Fruit fly (Drosophila melanogaster) whole organism, embryonic: ENCODE measurements around the gene CG12448.
A peak's percentile ranks its signal among the peaks of the same experiment; 100 is the strongest.

ENCODE experiments used
- CG10147 ChIP-seq: fragments of 200-800 bp; sonication (Bioruptor generic); optimal IDR thresholded peaks from 2 replicates; lab custom pipeline; 2019; ENCODE audit warnings: missing biosample characterization, mild to moderate bottlenecking, missing genetic modification characterization, moderate library complexity
- CG10654 ChIP-seq: fragments of 200-800 bp; sonication (Bioruptor generic); optimal IDR thresholded peaks from 2 replicates; lab custom pipeline; 2016; ENCODE audit warnings: missing biosample characterization, missing genetic modification characterization
- CG11696 ChIP-seq: fragments of 200-800 bp; sonication (Bioruptor generic); IDR thresholded peaks from 2 replicates; pipeline ENCODE4 v1.3.6; 2022; ENCODE audit warnings: missing biosample characterization, missing genetic modification characterization
- CG12659 ChIP-seq: fragments of 200-800 bp; sonication (Bioruptor generic); optimal IDR thresholded peaks from 3 replicates; lab custom pipeline; 2017; ENCODE audit warnings: mild to moderate bottlenecking, missing biosample characterization, missing genetic modification reagents, missing genetic modification characterization
- CG13296 ChIP-seq: fragments of 200-800 bp; sonication (Bioruptor generic); optimal IDR thresholded peaks from 3 replicates; lab custom pipeline; 2018; ENCODE audit warnings: missing biosample characterization, mild to moderate bottlenecking, missing genetic modification characterization
- CG13894 ChIP-seq: fragments of 200-800 bp; sonication (Bioruptor generic); optimal IDR thresholded peaks from 3 replicates; lab custom pipeline; 2018; ENCODE audit warnings: missing biosample characterization, mild to moderate bottlenecking, missing genetic modification characterization, moderate library complexity
- CG14441 ChIP-seq: fragments of 200-800 bp; sonication (Bioruptor generic); IDR thresholded peaks from 2 replicates; pipeline ENCODE4 v1.3.6; 2022; ENCODE audit warnings: missing biosample characterization, missing genetic modification characterization
- CG15514 ChIP-seq: fragments of 200-800 bp; sonication (Bioruptor generic); optimal IDR thresholded peaks from 3 replicates; lab custom pipeline; 2017; ENCODE audit warnings: missing biosample characterization, missing genetic modification characterization, mild to moderate bottlenecking, moderate library complexity, missing genetic modification reagents
- CG2116 ChIP-seq: fragments of 200-800 bp; sonication (Bioruptor generic); optimal IDR thresholded peaks from 3 replicates; lab custom pipeline; 2018; ENCODE audit warnings: missing biosample characterization, mild to moderate bottlenecking, missing genetic modification characterization
- CG31388 ChIP-seq: fragments of 200-800 bp; sonication (Bioruptor generic); optimal IDR thresholded peaks from 2 replicates; lab custom pipeline; 2016; ENCODE audit warnings: missing biosample characterization, missing genetic modification characterization
- CG32767 ChIP-seq: fragments of 200-800 bp; sonication (Bioruptor generic); IDR thresholded peaks from 2 replicates; pipeline ENCODE4 v1.3.6; 2022; ENCODE audit warnings: missing biosample characterization, missing genetic modification characterization
- CG3847 ChIP-seq: fragments of 200-800 bp; sonication (Bioruptor generic); IDR thresholded peaks from 2 replicates; pipeline ENCODE4 v1.3.6; 2022; ENCODE audit warnings: missing biosample characterization, missing genetic modification characterization
- CG4404 ChIP-seq: fragments of 200-800 bp; sonication (Bioruptor generic); IDR thresholded peaks from 2 replicates; pipeline ENCODE4 v1.3.6; 2022; ENCODE audit warnings: missing biosample characterization, missing genetic modification characterization
- CG5245 ChIP-seq: fragments of 200-800 bp; sonication (Bioruptor generic); optimal IDR thresholded peaks from 3 replicates; lab custom pipeline; 2016; ENCODE audit warnings: missing biosample characterization, missing genetic modification characterization
- CG6654 ChIP-seq: fragments of 200-800 bp; sonication (Bioruptor generic); optimal IDR thresholded peaks from 2 replicates; lab custom pipeline; 2017; ENCODE audit warnings: missing biosample characterization, mild to moderate bottlenecking, missing genetic modification characterization
- CG6689 ChIP-seq: fragments of 200-800 bp; sonication (Bioruptor generic); IDR thresholded peaks from 2 replicates; pipeline ENCODE4 v1.3.6; 2022; ENCODE audit warnings: missing biosample characterization, missing genetic modification characterization
- CG6854 ChIP-seq: fragments of 200-800 bp; sonication (Bioruptor generic); optimal IDR thresholded peaks from 3 replicates; lab custom pipeline; 2017; ENCODE audit warnings: missing biosample characterization, mild to moderate bottlenecking, missing genetic modification characterization
- CG7745 ChIP-seq: fragments of 200-800 bp; sonication (Bioruptor generic); optimal IDR thresholded peaks from 2 replicates; lab custom pipeline; 2018; ENCODE audit warnings: missing biosample characterization, mild to moderate bottlenecking, missing genetic modification characterization, moderate library complexity
- CG8089 ChIP-seq: fragments of 200-800 bp; sonication (Bioruptor generic); optimal IDR thresholded peaks from 3 replicates; lab custom pipeline; 2016; ENCODE audit warnings: missing biosample characterization, missing genetic modification characterization
- CG8281 ChIP-seq: fragments of 200-800 bp; sonication (Bioruptor generic); optimal IDR thresholded peaks from 2 replicates; lab custom pipeline; 2018; ENCODE audit warnings: missing biosample characterization, mild to moderate bottlenecking, missing genetic modification characterization, moderate library complexity
- CG8924 ChIP-seq: fragments of 200-800 bp; optimal IDR thresholded peaks from 3 replicates; lab custom pipeline; 2019; ENCODE audit warnings: missing biosample characterization, mild to moderate bottlenecking, missing genetic modification characterization, moderate library complexity
- Dip3 ChIP-seq: fragments of 200-800 bp; sonication (Bioruptor generic); optimal IDR thresholded peaks from 3 replicates; lab custom pipeline; 2016; ENCODE audit warnings: missing biosample characterization, missing genetic modification characterization
- Ets65A ChIP-seq: fragments of 200-800 bp; sonication (Bioruptor generic); peaks from one replicate; lab custom pipeline; 2016; ENCODE audit warnings: missing biosample characterization, missing genetic modification characterization
- Gug ChIP-seq: fragments of 200-800 bp; sonication (Bioruptor generic); IDR thresholded peaks from 4 replicates; pipeline ENCODE4 v1.3.6; 2022; ENCODE audit warnings: missing biosample characterization, missing genetic modification characterization
- Hr3 ChIP-seq: fragments of 200-800 bp; sonication (Bioruptor generic); optimal IDR thresholded peaks from 3 replicates; lab custom pipeline; 2016; ENCODE audit warnings: missing biosample characterization, missing genetic modification characterization
- Meics ChIP-seq: fragments of 200-800 bp; sonication (Bioruptor generic); optimal IDR thresholded peaks from 2 replicates; lab custom pipeline; 2017; ENCODE audit warnings: missing biosample characterization, mild to moderate bottlenecking, missing genetic modification characterization
- NfI ChIP-seq: fragments of 200-800 bp; sonication (Bioruptor generic); optimal IDR thresholded peaks from 3 replicates; lab custom pipeline; 2018; ENCODE audit warnings: missing biosample characterization, mild to moderate bottlenecking, missing genetic modification characterization, moderate library complexity
- Sox100B ChIP-seq: fragments of 200-800 bp; sonication (Bioruptor generic); optimal IDR thresholded peaks from 3 replicates; lab custom pipeline; 2018; ENCODE audit warnings: missing biosample characterization, mild to moderate bottlenecking, missing genetic modification characterization
- TFAM ChIP-seq: fragments of 200-800 bp; sonication (Bioruptor generic); optimal IDR thresholded peaks from 2 replicates; lab custom pipeline; 2017; ENCODE audit warnings: missing biosample characterization, missing genetic modification characterization, inconsistent platforms
- ara ChIP-seq: fragments of 200-800 bp; sonication (Bioruptor generic); IDR thresholded peaks from 2 replicates; pipeline ENCODE4 v1.3.6; 2022; ENCODE audit warnings: missing biosample characterization, missing genetic modification characterization
- bowl ChIP-seq: fragments of 200-800 bp; sonication (Bioruptor generic); IDR thresholded peaks from 2 replicates; pipeline ENCODE4 v1.3.6; 2022; ENCODE audit warnings: missing biosample characterization, missing genetic modification characterization
- danr ChIP-seq: fragments of 200-800 bp; sonication (Bioruptor generic); IDR thresholded peaks from 2 replicates; pipeline ENCODE4 v1.3.6; 2022; ENCODE audit warnings: missing biosample characterization, missing genetic modification characterization
- dysf ChIP-seq: fragments of 200-800 bp; sonication (Bioruptor generic); IDR thresholded peaks from 3 replicates; pipeline ENCODE4 v1.3.6; 2022; ENCODE audit warnings: missing biosample characterization, missing genetic modification characterization
- en ChIP-seq: fragments of 200-800 bp; sonication (Bioruptor generic); optimal IDR thresholded peaks from 2 replicates; lab custom pipeline; 2016; ENCODE audit warnings: missing biosample characterization, missing genetic modification characterization
- exex ChIP-seq: fragments of 200-800 bp; sonication (Bioruptor generic); optimal IDR thresholded peaks from 4 replicates; lab custom pipeline; 2018; ENCODE audit warnings: missing biosample characterization, mild to moderate bottlenecking, missing genetic modification characterization, moderate library complexity
- fd64A ChIP-seq: fragments of 200-800 bp; sonication (Bioruptor generic); optimal IDR thresholded peaks from 3 replicates; lab custom pipeline; 2018; ENCODE audit warnings: missing biosample characterization, mild to moderate bottlenecking, missing genetic modification characterization
- gro ChIP-seq: fragments of 200-800 bp; sonication (Bioruptor generic); optimal IDR thresholded peaks from 2 replicates; lab custom pipeline; 2016; ENCODE audit warnings: missing biosample characterization, missing genetic modification characterization
- jumu ChIP-seq: fragments of 200-800 bp; sonication (Bioruptor generic); optimal IDR thresholded peaks from 3 replicates; lab custom pipeline; 2016; ENCODE audit warnings: missing biosample characterization, missing genetic modification characterization
- kni ChIP-seq: fragments of 200-800 bp; sonication (Bioruptor generic); optimal IDR thresholded peaks from 3 replicates; lab custom pipeline; 2017; ENCODE audit warnings: mild to moderate bottlenecking, missing biosample characterization, missing genetic modification reagents, missing genetic modification characterization
- lmd ChIP-seq: fragments of 200-800 bp; sonication (Bioruptor generic); IDR thresholded peaks from 2 replicates; pipeline ENCODE4 v1.3.6; 2022; ENCODE audit warnings: missing biosample characterization, missing genetic modification characterization
- odd ChIP-seq: fragments of 200-800 bp; sonication (Bioruptor generic); optimal IDR thresholded peaks from 2 replicates; lab custom pipeline; 2017; ENCODE audit warnings: missing biosample characterization, mild to moderate bottlenecking, missing genetic modification characterization
- pros ChIP-seq: fragments of 200-800 bp; sonication (Bioruptor generic); optimal IDR thresholded peaks from 3 replicates; lab custom pipeline; 2019; ENCODE audit warnings: missing biosample characterization, mild to moderate bottlenecking, missing genetic modification characterization, moderate library complexity
- rib ChIP-seq: fragments of 200-800 bp; sonication (Bioruptor generic); IDR thresholded peaks from 2 replicates; pipeline ENCODE4 v1.3.6; 2022; ENCODE audit warnings: missing biosample characterization, missing genetic modification characterization
- sc ChIP-seq, 3 experiments: fragments of >200 bp in 2 of 3; fragments of 200-800 bp in 1 of 3; sonication (Bioruptor generic) in 1 of 3; optimal IDR thresholded peaks; 2 replicates in 2 of 3; 3 replicates in 1 of 3; lab custom pipeline; 2017; ENCODE audit warnings: mild to moderate bottlenecking in 1 of 3, missing biosample characterization in 1 of 3, missing genetic modification characterization in 1 of 3, missing genetic modification reagents in 1 of 3
- sens ChIP-seq: fragments of 200-800 bp; sonication (Bioruptor generic); peaks from one replicate; lab custom pipeline; 2016; ENCODE audit warnings: missing biosample characterization, missing genetic modification characterization
- tio ChIP-seq: fragments of 200-800 bp; sonication (Bioruptor generic); optimal IDR thresholded peaks from 2 replicates; lab custom pipeline; 2017; ENCODE audit warnings: missing biosample characterization, missing genetic modification characterization, inconsistent platforms
- twi ChIP-seq: fragments of 200-800 bp; optimal IDR thresholded peaks from 2 replicates; lab custom pipeline; 2019; ENCODE audit warnings: missing biosample characterization, mild to moderate bottlenecking, missing genetic modification characterization, moderate library complexity
- tx ChIP-seq: fragments of 200-800 bp; sonication (Bioruptor generic); optimal IDR thresholded peaks from 2 replicates; lab custom pipeline; 2016; ENCODE audit warnings: missing biosample characterization, missing genetic modification characterization
- unpg ChIP-seq: fragments of 200-800 bp; sonication (Bioruptor generic); optimal IDR thresholded peaks from 3 replicates; lab custom pipeline; 2018; ENCODE audit warnings: missing biosample characterization, mild to moderate bottlenecking, missing genetic modification characterization, moderate library complexity
- vfl ChIP-seq: fragments of 200-800 bp; sonication (Bioruptor generic); optimal IDR thresholded peaks from 2 replicates; lab custom pipeline; 2016; ENCODE audit warnings: missing biosample characterization, missing genetic modification characterization

Gene CG12448

DNA sequence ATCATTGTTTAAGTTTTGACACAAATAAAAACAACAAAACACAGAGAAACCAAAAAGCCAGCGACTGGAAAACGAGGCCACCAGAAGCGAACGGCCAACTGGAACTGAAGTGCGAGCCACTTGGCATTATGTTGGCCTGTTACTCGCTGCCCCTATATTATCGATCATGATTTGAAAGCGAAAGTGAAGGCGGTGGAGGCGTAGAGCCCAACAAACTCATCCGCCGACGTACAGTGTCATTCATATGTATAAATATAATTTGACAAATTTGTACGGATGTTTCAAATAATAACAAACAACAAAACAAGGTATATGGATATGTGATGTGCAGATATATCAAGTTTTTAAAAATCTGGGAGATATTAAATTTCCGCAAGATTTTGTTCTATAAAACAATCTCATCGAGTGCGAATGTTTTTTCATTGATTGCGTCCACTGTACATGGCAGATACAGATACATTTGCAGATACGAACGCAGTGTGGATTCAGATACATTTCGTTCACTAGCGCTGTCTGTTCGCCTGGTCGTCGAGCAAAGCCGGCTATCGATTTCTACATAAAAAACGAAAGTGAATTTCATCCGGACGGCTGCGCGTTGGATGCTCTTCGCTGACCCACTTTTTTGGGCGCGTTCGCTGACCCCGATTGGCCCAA is 30.2 kb upstream of the CG12448 start (continued):
- peak; percentile 96 for TF ChIP-seq jumu
- peak; percentile 83 for TF ChIP-seq CG10147 (GFP tag; lab: Kevin White, UChicago)
- TF ChIP-seq CG32767 (GFP tag; lab: Robert Waterston, UW): peak; percentile 97
- TF ChIP-seq CG4404 (GFP tag; lab: Robert Waterston, UW): peak; percentile 87
- TF ChIP-seq CG5245 (GFP tag; lab: Kevin White, UChicago): peak; percentile 92
- TF ChIP-seq tx: peak; percentile 93
- TF ChIP-seq kni (GFP tag; lab: Kevin White, UChicago): peak; percentile 93
- peak; percentile 16 for TF ChIP-seq pros
- TF ChIP-seq CG12659 (GFP tag; lab: Kevin White, UChicago): peak; percentile 97
- peak; percentile 92 for TF ChIP-seq CG10654 (GFP tag; lab: Kevin White, UChicago)
- TF ChIP-seq CG6654 (GFP tag; lab: Kevin White, UChicago): peak; percentile 87
- no peak for TF ChIP-seq sc (optimal IDR thresholded peaks at IDR 0.05; lab: Kevin White, UChicago)
- TF ChIP-seq sc (GFP tag; optimal IDR thresholded peaks at IDR 0.05; lab: Kevin White, UChicago): peak; percentile 95
- TF ChIP-seq lmd (GFP tag; lab: Robert Waterston, UW): peak; percentile 97
- peak; percentile 87 for TF ChIP-seq Hr3 (GFP tag; lab: Kevin White, UChicago)
- TF ChIP-seq en (GFP tag; lab: Kevin White, UChicago): peak; percentile 94
- TF ChIP-seq Dip3 (GFP tag; lab: Kevin White, UChicago): peak; percentile 87
- peak; percentile 94 for TF ChIP-seq twi (tag; lab: Kevin White, UChicago)
- peak; percentile 90 for TF ChIP-seq CG11696
- peak; percentile 97 for TF ChIP-seq CG6689
- peak; percentile 82 for TF ChIP-seq CG15514 (GFP tag; lab: Kevin White, UChicago)
- TF ChIP-seq sens: peak; percentile 99
- TF ChIP-seq odd (GFP tag; lab: Kevin White, UChicago): peak; percentile 96
- peak; percentile 94 for TF ChIP-seq NfI (GFP tag; lab: Kevin White, UChicago)
- peak; percentile 80 for TF ChIP-seq TFAM
- peak; percentile 96 for TF ChIP-seq CG8924 (tag; lab: Kevin White, UChicago)
- TF ChIP-seq Ets65A: peak; percentile 99
- TF ChIP-seq bowl (GFP tag; lab: Robert Waterston, UW): peak; percentile 82; the same call in 1 of the 2 replicates
- TF ChIP-seq vfl (GFP tag; lab: Kevin White, UChicago): peak; percentile 87
- TF ChIP-seq CG2116 (GFP tag; lab: Kevin White, UChicago): peak; percentile 84
- peak; percentile 75 for TF ChIP-seq rib
- peak; percentile 96 for TF ChIP-seq Sox100B (GFP tag; lab: Kevin White, UChicago)
- peak; percentile 75 for TF ChIP-seq CG31388 (GFP tag; lab: Kevin White, UChicago)
- TF ChIP-seq Meics (GFP tag; lab: Kevin White, UChicago): peak; percentile 95
- peak; percentile 95 for TF ChIP-seq CG13296 (GFP tag; lab: Kevin White, UChicago)
- peak; percentile 98 for TF ChIP-seq unpg (GFP tag; lab: Kevin White, UChicago)
- peak; percentile 89 for TF ChIP-seq Gug (GFP tag; lab: Robert Waterston, UW)
- TF ChIP-seq ara: peak; percentile 95
- peak; percentile 98 for TF ChIP-seq dysf (GFP tag; lab: Robert Waterston, UW)
- peak; percentile 92 for TF ChIP-seq fd64A (GFP tag; lab: Kevin White, UChicago)
- peak; percentile 95 for TF ChIP-seq CG8089 (GFP tag; lab: Kevin White, UChicago)
- peak; percentile 28 for TF ChIP-seq CG13894 (tag; lab: Kevin White, UChicago)
- TF ChIP-seq gro (GFP tag; lab: Kevin White, UChicago): peak; percentile 91
- TF ChIP-seq exex (tag; lab: Kevin White, UChicago): peak; percentile 60
- peak; percentile 92 for TF ChIP-seq tio (GFP tag; lab: Kevin White, UChicago)
- TF ChIP-seq CG3847: peak; percentile 96
- TF ChIP-seq CG8281 (tag; lab: Kevin White, UChicago): peak; percentile 85
- peak; percentile 89 for TF ChIP-seq CG6854 (GFP tag; lab: Kevin White, UChicago)
- TF ChIP-seq CG7745: peak; percentile 63
- TF ChIP-seq CG14441 (GFP tag; lab: Robert Waterston, UW): peak; percentile 96
- TF ChIP-seq danr (GFP tag; lab: Robert Waterston, UW): peak; percentile 93
